Worm (Caenorhabditis elegans): ENCODE measurements around the gene fbxb-88.

The fbxb-88 gene

ce11 chrII:4854761-4855160, 27.1 kb upstream of the fbxb-88 start:
- peak; percentile 18 for TF ChIP-seq nhr-28 (tag; optimal IDR thresholded peaks at IDR 0.05)
- TF ChIP-seq dmd-8 (GFP tag; IDR thresholded peaks at IDR 0.05): no peak
- no peak for TF ChIP-seq daf-16 (GFP tag; optimal IDR thresholded peaks at IDR 0.05)
- peak; percentile 11 for TF ChIP-seq daf-16 (tag; optimal IDR thresholded peaks at IDR 0.05)
- TF ChIP-seq unc-62 (GFP tag; optimal IDR thresholded peaks at IDR 0.05 in 1 of 2): peak in 1 of 2 experiments; percentile 60
- no peak for TF ChIP-seq unc-62 (tag; optimal IDR thresholded peaks at IDR 0.05)

- TF ChIP-seq mxl-2 (GFP tag; conservative IDR thresholded peaks at IDR 0.05) (peak; percentile 80), lin-1 (GFP tag; IDR thresholded peaks at IDR 0.05) (peak; percentile 89), nhr-48 (tag; optimal IDR thresholded peaks at IDR 0.05) (peak; percentile 89), rbr-2 (tag; optimal IDR thresholded peaks at IDR 0.05) (peak; percentile 94), ZK337.2 (GFP tag; IDR thresholded peaks at IDR 0.05) (peak; percentile 56; the same call in 1 of the 2 replicates), mes-2 (tag; optimal IDR thresholded peaks at IDR 0.05; ENCODE audit: poor library complexity, severe bottlenecking) (peak; percentile 95), arid-1 (GFP tag; conservative IDR thresholded peaks at IDR 0.05) (peak; percentile 83), F44E2.7 (GFP tag; IDR thresholded peaks at IDR 0.05) (no peak), dmd-9 (GFP tag; IDR thresholded peaks at IDR 0.05) (peak; percentile 90), ceh-28 (tag; optimal IDR thresholded peaks at IDR 0.05) (no peak), madf-5 (GFP tag; IDR thresholded peaks at IDR 0.05) (no peak), lin-15B (tag; optimal IDR thresholded peaks at IDR 0.05) (peak; percentile 50), mep-1 (tag; optimal IDR thresholded peaks at IDR 0.05) (peak; percentile 96), lin-29 (GFP tag; IDR thresholded peaks at IDR 0.05) (peak; percentile 87), dmd-8 (GFP tag; IDR thresholded peaks at IDR 0.05) (no peak), nhr-111 (GFP tag; optimal IDR thresholded peaks at IDR 0.05) (no peak), fos-1 (tag; optimal IDR thresholded peaks at IDR 0.05) (no peak), daf-12 (tag; optimal IDR thresholded peaks at IDR 0.05) (no peak), set-16 (GFP tag; IDR thresholded peaks at IDR 0.05) (no peak), hlh-11 (tag; optimal IDR thresholded peaks at IDR 0.05) (peak; percentile 92), daf-16 (GFP tag; optimal IDR thresholded peaks at IDR 0.05) (peak; percentile 38 to 85), daf-16 (tag; optimal IDR thresholded peaks at IDR 0.05) (peak; percentile 79), tra-1 (GFP tag; IDR thresholded peaks at IDR 0.05) (peak; percentile 86; the same call in 1 of the 2 replicates), nhr-41 (GFP tag; IDR thresholded peaks at IDR 0.05) (no peak), pqm-1 (tag; optimal IDR thresholded peaks at IDR 0.05) (no peak), dve-1 (tag; optimal IDR thresholded peaks at IDR 0.05; ENCODE audit: insufficient read depth) (peak; percentile 98), zip-11 (GFP tag; IDR thresholded peaks at IDR 0.05) (no peak), nhr-237 (tag; optimal IDR thresholded peaks at IDR 0.05) (no peak), aha-1 (tag) (peak; percentile 99), skn-1 (tag; optimal IDR thresholded peaks at IDR 0.05) (no peak), ceh-82 (tag; optimal IDR thresholded peaks at IDR 0.05) (no peak), T26A8.4 (GFP tag; IDR thresholded peaks at IDR 0.05) (peak; percentile 95), F49E8.2 (tag; optimal IDR thresholded peaks at IDR 0.05; ENCODE audit: borderline replicate concordance) (peak; percentile 89), Y5F2A.4 (GFP tag; optimal IDR thresholded peaks at IDR 0.05) (no peak), pha-4 (GFP tag; IDR thresholded peaks at IDR 0.05) (peak; percentile 89), pha-4 (tag; optimal IDR thresholded peaks at IDR 0.05) (peak; percentile 94), T20F7.1 (GFP tag; optimal IDR thresholded peaks at IDR 0.05) (peak; percentile 88), zfp-2 (tag; optimal IDR thresholded peaks at IDR 0.05) (peak; percentile 65), duxl-1 (tag; optimal IDR thresholded peaks at IDR 0.05; ENCODE audit: poor library complexity) (peak; percentile 92), unc-62 (GFP tag; optimal IDR thresholded peaks at IDR 0.05 in 1 of 2) (peak in 1 of 2 experiments; percentile 98), unc-62 (tag; optimal IDR thresholded peaks at IDR 0.05) (no peak), R02D3.7 (tag; optimal IDR thresholded peaks at IDR 0.05) (no peak), jun-1 (tag; optimal IDR thresholded peaks at IDR 0.05) (peak; percentile 69), spr-1 (tag; optimal IDR thresholded peaks at IDR 0.05) (peak; percentile 94), ZK546.5 (tag; optimal IDR thresholded peaks at IDR 0.05) (no peak), nhr-11 (tag; optimal IDR thresholded peaks at IDR 0.05) (peak; percentile 84), unc-130 (GFP tag; optimal IDR thresholded peaks at IDR 0.05) (peak; percentile 52), lin-39 (tag; optimal IDR thresholded peaks at IDR 0.05) (no peak)
These were observed 24.0 kb upstream of the fbxb-88 start, which contains the start of gene dnj-9 for ce11 chrII:4851594-4852106. dnj-9 (plus strand) TSS chrII:4852056.
